Worm (Caenorhabditis elegans) whole organism, late embryonic: ENCODE data around the gene BE10.4.

Source experiments
- T23F11.4 ChIP-seq: fragments of 200-800 bp; sonication (Bioruptor generic); optimal IDR thresholded peaks from 2 replicates; lab custom pipeline; 2018; ENCODE audit warnings: mild to moderate bottlenecking, missing genetic modification characterization, missing compliant biosample characterization
- ceh-34 ChIP-seq: sonication (generic microtip); optimal IDR thresholded peaks from 2 replicates; lab custom pipeline; 2016; ENCODE audit warnings: mild to moderate bottlenecking, missing genetic modification characterization, missing compliant biosample characterization
- npax-4 ChIP-seq: sonication (generic microtip); optimal IDR thresholded peaks from 2 replicates; lab custom pipeline; 2016; ENCODE audit warnings: missing genetic modification characterization, missing compliant biosample characterization

DNA sequence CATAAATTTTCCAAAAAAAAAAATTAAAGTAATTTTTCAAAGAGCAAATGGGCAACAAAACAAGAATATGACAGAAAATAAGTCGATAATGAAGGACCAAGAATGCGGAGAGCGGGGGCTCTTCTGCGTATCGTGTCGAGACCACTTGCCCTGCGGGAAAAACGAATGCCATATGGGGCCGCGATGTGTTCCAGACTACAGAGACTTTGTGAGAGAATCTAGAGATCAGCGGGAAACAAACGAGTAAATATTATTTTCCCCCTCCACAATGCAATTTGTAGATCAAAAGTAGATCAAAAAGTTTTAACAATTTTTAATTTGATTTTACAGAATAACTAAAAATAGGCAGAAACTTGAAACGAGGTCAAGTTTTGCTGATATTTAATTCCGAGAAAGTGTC is 26.9 kb downstream of the BE10.4 start:
- TF ChIP-seq T23F11.4 (GFP tag; lab: Kevin White, UChicago) (no peak), ceh-34 (no peak), npax-4 (tag; lab: Kevin White, UChicago) (no peak)
